Worm (Caenorhabditis elegans) whole organism, L1 larva: ENCODE measurements around the gene arrd-13.

Source experiments
- hpl-2 ChIP-seq: fragments of 150-350 bp; optimal IDR thresholded peaks from 2 replicates; lab custom pipeline; 2014; ENCODE audit warnings: missing biosample characterization, missing genetic modification reagents, missing genetic modification characterization
- mdl-1 ChIP-seq, 2 experiments: fragments of 150-350 bp; optimal IDR thresholded peaks; 2 replicates each; lab custom pipeline; 2014 to 2017; ENCODE audit warnings: missing biosample characterization in 2 of 2, missing genetic modification characterization in 2 of 2, inconsistent platforms in 1 of 2
- pag-3 ChIP-seq: sonication (generic microtip); optimal IDR thresholded peaks from 2 replicates; lab custom pipeline; 2017; ENCODE audit warnings: missing genetic modification characterization, mild to moderate bottlenecking, missing compliant biosample characterization, antibody characterized with exemption, borderline replicate concordance; ENCODE audit not compliant: insufficient read depth
- unc-30 ChIP-seq: sonication (generic microtip); optimal IDR thresholded peaks from 2 replicates; lab custom pipeline; 2017; ENCODE audit warnings: missing biosample characterization, missing genetic modification characterization

DNA sequence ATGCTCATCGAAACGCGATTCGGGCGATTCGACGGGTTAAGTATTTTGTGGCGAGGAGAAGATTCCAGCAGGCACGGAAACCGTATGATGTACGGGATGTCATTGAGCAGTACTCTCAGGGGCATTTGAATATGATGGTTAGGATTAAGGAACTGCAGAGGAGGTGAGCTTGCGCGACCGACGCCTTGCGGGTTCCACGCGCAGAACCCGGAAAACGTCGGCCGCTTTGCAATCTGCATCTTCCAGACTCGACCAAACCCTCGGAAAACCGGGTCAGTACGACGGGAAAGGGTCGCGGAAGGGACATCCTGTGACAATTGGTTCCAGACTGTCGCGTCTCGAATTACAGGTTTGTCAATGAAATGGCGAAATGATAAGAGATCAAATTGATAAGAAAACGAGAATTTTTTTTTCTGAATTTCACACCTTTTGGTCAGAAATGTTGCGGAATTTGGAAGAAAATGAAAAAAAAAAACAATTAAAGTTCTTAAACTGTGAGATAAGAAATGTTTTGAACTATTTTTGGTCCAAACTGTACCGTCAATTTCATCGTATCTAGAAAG, 46.6 kb upstream of the arrd-13 start:
- no peak for TF ChIP-seq pag-3 (tag; lab: Kevin White, UChicago)
- TF ChIP-seq mdl-1 (tag; optimal IDR thresholded peaks at IDR 0.05; lab: Kevin White, UChicago): no peak
- TF ChIP-seq hpl-2 (GFP tag; lab: Kevin White, UChicago): no peak
- no peak for TF ChIP-seq unc-30
